Fruit fly (Drosophila melanogaster) S2 (cell line): ENCODE data around the gene CG34456.

ENCODE experiments used
- CG8478 ChIP-seq: fragments of >200 bp; optimal IDR thresholded peaks from 2 replicates; lab custom pipeline; 2018
- CTCF ChIP-seq, 2 experiments: fragments of >200 bp; optimal IDR thresholded peaks; 2 replicates each; lab custom pipeline; 2018

DNA sequence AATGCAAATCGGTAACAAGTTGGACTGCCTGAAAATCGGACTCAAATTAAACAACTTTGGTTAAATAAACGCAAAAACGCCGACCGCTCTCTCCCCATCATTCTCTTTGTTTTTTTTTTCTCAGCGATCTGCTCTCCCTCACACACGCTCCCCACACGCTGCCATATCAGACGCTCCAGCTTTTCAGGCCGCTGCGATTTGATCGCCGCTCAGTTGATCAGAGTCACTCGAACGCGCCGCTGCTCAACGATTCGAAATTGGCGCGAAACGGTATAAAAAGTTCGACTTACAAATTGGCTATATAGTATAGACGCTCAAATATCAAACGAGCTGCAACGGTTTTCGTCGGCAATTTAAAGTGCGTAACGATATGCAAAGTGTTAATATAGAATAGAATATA is 21.7 kb upstream of the CG34456 start:
- TF ChIP-seq CTCF (optimal IDR thresholded peaks at IDR 0.05; lab: Kevin White, UChicago): no peak
- TF ChIP-seq CG8478: no peak
